Fruit fly (Drosophila melanogaster): Measurements from ENCODE around the gene CG42465.

CG42465 gene

DNA sequence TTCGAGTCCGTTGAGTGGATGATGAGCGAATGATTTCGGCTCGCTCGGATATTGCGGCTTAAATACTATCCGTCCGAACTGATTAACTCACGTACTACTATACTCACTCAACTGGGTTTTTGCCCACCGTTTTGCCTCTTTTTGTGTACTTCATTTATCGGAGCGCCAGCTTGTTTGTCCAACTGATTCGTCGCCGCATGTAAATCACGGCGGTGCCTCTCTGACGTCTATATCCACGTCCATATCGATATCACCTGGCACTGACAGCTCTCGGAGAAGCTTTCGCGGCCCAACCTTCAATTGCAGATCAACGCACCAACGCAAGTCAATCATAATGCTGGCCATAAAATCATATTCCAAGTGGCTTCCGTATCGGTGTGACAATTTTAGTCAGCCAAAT is 2.2 kb upstream of the CG42465 start, which contains the start of gene CG3604:
CG3604 (minus strand) TSS at position 101 of the 400 bp plus-strand sequence.
- TF ChIP-seq brk (GFP tag; optimal IDR thresholded peaks at IDR 0.05) (no peak), sv (GFP tag; optimal IDR thresholded peaks at IDR 0.05) (no peak), dl (GFP tag; optimal IDR thresholded peaks at IDR 0.05; ENCODE audit: insufficient read depth in 1 of 2, partially characterized antibody in 2 of 2) (no peak), Mio (GFP tag; optimal IDR thresholded peaks at IDR 0.05) (no peak), Abd-B (GFP tag; optimal IDR thresholded peaks at IDR 0.05) (no peak), OdsH (GFP tag; optimal IDR thresholded peaks at IDR 0.05) (no peak), br (GFP tag; optimal IDR thresholded peaks at IDR 0.05) (no peak), Sp1 (GFP tag; optimal IDR thresholded peaks at IDR 0.05) (no peak), foxo (GFP tag; optimal IDR thresholded peaks at IDR 0.05) (no peak), CG9705 (GFP tag; optimal IDR thresholded peaks at IDR 0.05) (no peak), Rel (GFP tag; optimal IDR thresholded peaks at IDR 0.05) (no peak), Rel (tag; optimal IDR thresholded peaks at IDR 0.05) (no peak), h (GFP tag; optimal IDR thresholded peaks at IDR 0.05) (no peak), Hnf4 (GFP tag; optimal IDR thresholded peaks at IDR 0.05) (no peak), Myc (optimal IDR thresholded peaks at IDR 0.05) (no peak), dsf (GFP tag; optimal IDR thresholded peaks at IDR 0.05; ENCODE audit: borderline replicate concordance) (no peak), pan (optimal IDR thresholded peaks at IDR 0.05) (no peak)

DNA sequence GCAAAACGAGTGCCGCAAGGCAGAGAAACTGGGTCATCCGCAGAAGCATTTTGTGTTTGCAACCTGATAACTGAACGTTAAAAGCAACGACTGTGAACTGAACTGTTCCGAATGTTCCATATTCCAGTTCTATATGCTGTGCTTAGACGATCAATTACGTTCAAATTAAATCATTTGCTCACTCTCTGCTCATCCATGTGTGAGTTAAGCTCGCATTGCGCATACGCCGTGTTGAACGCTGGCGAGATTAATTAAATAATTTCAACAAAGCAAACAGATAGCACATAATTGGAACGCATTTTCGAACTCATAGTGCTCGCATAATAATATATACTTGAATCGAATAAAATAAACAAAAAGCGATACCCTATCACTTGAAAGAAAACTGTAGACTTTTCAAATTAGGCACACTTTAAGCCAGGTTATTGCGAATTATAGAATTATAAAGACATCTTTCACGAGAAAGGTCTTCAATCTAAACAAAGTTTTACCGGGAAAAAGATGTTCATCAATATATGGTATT is 942 bp upstream of the CG42465 start, which contains the start of the genes CG10031 and CG42464:
CG10031 (minus strand) TSS at position 101 of the 523 bp plus-strand sequence.
CG42464 (plus strand) TSS at position 473 of the 523 bp plus-strand sequence.
- TF ChIP-seq Vsx2 (GFP tag; optimal IDR thresholded peaks at IDR 0.05; ENCODE audit: partially characterized antibody): no peak
- TF ChIP-seq sv (GFP tag; optimal IDR thresholded peaks at IDR 0.05): no peak
- TF ChIP-seq psq (GFP tag; optimal IDR thresholded peaks at IDR 0.05): no peak
- no peak for TF ChIP-seq sage (GFP tag; optimal IDR thresholded peaks at IDR 0.05)
- TF ChIP-seq rgr (GFP tag; optimal IDR thresholded peaks at IDR 0.05): no peak
- no peak for TF ChIP-seq br (GFP tag; optimal IDR thresholded peaks at IDR 0.05)
- no peak for TF ChIP-seq usp (GFP tag; optimal IDR thresholded peaks at IDR 0.05)
- TF ChIP-seq GATAd (GFP tag; optimal IDR thresholded peaks at IDR 0.05): no peak
- TF ChIP-seq CG9705 (GFP tag; optimal IDR thresholded peaks at IDR 0.05): no peak
- no peak for TF ChIP-seq dmrt93B (GFP tag; optimal IDR thresholded peaks at IDR 0.05)
- no peak for TF ChIP-seq pan (optimal IDR thresholded peaks at IDR 0.05)
- TF ChIP-seq dsf (GFP tag; optimal IDR thresholded peaks at IDR 0.05; ENCODE audit: borderline replicate concordance): no peak
- no peak for TF ChIP-seq Sp1 (GFP tag; optimal IDR thresholded peaks at IDR 0.05)

DNA sequence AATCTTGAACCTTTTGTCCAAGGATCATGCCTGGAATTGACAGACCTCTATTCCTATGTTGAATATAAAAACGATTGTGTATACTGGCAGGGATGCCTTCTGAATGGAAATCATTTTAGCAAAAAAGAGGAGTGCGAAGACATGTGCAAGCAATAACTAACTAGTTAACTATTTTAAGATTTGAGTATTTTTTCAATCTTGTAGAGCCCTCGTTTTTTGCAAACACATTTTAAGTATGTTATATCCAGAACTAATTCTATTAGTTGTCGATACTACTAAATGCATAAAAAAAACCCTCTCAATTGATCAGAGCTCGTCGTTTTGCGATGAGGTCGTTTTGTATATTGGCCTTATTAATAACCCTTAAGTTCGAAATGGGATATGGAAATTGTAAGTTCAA is 379 bp downstream of the CG42465 start, which contains the start of gene Sfp24C1:
Sfp24C1 (plus strand) TSS at position 301 of the 400 bp plus-strand sequence.
- no peak for TF ChIP-seq Hnf4 (GFP tag; optimal IDR thresholded peaks at IDR 0.05)
- TF ChIP-seq Mio (GFP tag; optimal IDR thresholded peaks at IDR 0.05): no peak

DNA sequence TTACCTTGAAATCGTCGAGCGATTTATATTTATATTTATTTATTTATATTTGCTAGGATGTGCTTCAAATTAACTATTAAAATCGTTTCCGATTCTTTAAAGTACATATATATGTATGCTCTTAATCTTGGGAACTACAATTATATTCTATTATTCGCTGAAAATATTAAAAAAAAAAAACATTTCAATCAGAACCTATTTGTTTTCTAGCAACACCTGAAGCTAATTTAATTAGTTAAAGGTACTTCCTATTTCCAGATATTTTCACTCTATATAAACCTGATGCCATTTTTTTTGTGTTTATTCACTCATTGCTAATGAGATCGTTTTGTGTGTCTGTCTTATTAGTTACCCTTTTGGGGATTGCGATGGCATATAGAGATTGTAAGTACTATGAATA is 995 bp downstream of the CG42465 start, which contains the start of gene CG42467:
CG42467 (plus strand) TSS at position 301 of the 400 bp plus-strand sequence.
- TF ChIP-seq N (GFP tag; optimal IDR thresholded peaks at IDR 0.05): no peak

DNA sequence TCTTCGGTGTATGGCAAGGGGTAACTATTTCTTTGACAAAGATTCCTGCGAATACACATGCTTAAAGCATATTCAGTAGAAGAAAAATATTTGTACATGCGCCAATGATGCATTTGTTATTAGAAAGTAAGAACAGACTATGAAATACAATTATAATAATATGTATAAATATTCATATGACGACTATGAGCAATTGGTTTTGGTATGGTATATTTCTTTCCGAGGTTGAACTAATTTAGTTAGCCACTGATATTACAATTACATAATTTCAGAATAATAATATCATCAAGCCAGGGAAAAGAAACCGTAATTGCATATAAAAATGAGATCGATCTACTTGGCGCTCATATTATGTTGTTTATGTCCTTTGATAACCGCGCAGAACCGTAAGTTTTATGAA is 1.5 kb downstream of the CG42465 start, which contains the start of gene CG43145:
CG43145 (plus strand) TSS at position 301 of the 400 bp plus-strand sequence.
- TF ChIP-seq Abd-B (GFP tag; optimal IDR thresholded peaks at IDR 0.05): no peak
- no peak for TF ChIP-seq tai (GFP tag; optimal IDR thresholded peaks at IDR 0.05)
- no peak for TF ChIP-seq rgr (GFP tag; optimal IDR thresholded peaks at IDR 0.05)
- no peak for TF ChIP-seq foxo (GFP tag; optimal IDR thresholded peaks at IDR 0.05)
- TF ChIP-seq Hr78 (GFP tag; optimal IDR thresholded peaks at IDR 0.05): no peak
- no peak for TF ChIP-seq CG32264 (GFP tag; optimal IDR thresholded peaks at IDR 0.05)
- no peak for TF ChIP-seq Dfd (GFP tag; optimal IDR thresholded peaks at IDR 0.05)
- TF ChIP-seq GATAd (GFP tag; optimal IDR thresholded peaks at IDR 0.05): no peak
- no peak for TF ChIP-seq CG9705 (GFP tag; optimal IDR thresholded peaks at IDR 0.05)
- TF ChIP-seq Myc (optimal IDR thresholded peaks at IDR 0.05): no peak
- no peak for TF ChIP-seq N (GFP tag; optimal IDR thresholded peaks at IDR 0.05)
- TF ChIP-seq pan (optimal IDR thresholded peaks at IDR 0.05): no peak
- no peak for TF ChIP-seq lola (GFP tag; optimal IDR thresholded peaks at IDR 0.05)
- TF ChIP-seq fru (GFP tag; optimal IDR thresholded peaks at IDR 0.05): no peak
- no peak for TF ChIP-seq CrebA (GFP tag; optimal IDR thresholded peaks at IDR 0.05; ENCODE audit: borderline replicate concordance)
- no peak for TF ChIP-seq Hnf4 (GFP tag; optimal IDR thresholded peaks at IDR 0.05)
- no peak for TF ChIP-seq ey (GFP tag; optimal IDR thresholded peaks at IDR 0.05)
- TF ChIP-seq Hr83 (GFP tag; optimal IDR thresholded peaks at IDR 0.05; ENCODE audit: poor library complexity, severe bottlenecking): no peak
